Worm (Caenorhabditis elegans) whole organism, L2 larva: ENCODE results near the gene ZC317.7.

Source experiments
- C34F6.9 ChIP-seq: fragments of 150-350 bp; optimal IDR thresholded peaks from 2 replicates; lab custom pipeline; 2014; ENCODE audit warnings: missing biosample characterization, missing genetic modification characterization
- Y55F3AM.14 ChIP-seq: fragments of 200-800 bp; sonication (Bioruptor generic); optimal IDR thresholded peaks from 2 replicates; lab custom pipeline; 2018; ENCODE audit warnings: mild to moderate bottlenecking, missing genetic modification characterization, missing compliant biosample characterization
- ZK546.5 ChIP-seq: sonication (generic microtip); optimal IDR thresholded peaks from 2 replicates; lab custom pipeline; 2017; ENCODE audit warnings: missing biosample characterization, missing genetic modification characterization
- alr-1 ChIP-seq: fragments of 150-350 bp; optimal IDR thresholded peaks from 2 replicates; lab custom pipeline; 2014; ENCODE audit warnings: missing biosample characterization, missing genetic modification characterization
- aly-2 ChIP-seq: fragments of 150-350 bp; optimal IDR thresholded peaks from 2 replicates; lab custom pipeline; 2014; ENCODE audit warnings: missing biosample characterization, missing genetic modification characterization
- ama-1 ChIP-seq: fragments of 150-350 bp; optimal IDR thresholded peaks from 2 replicates; lab custom pipeline; 2018; ENCODE audit warnings: inconsistent platforms
- ceh-16 ChIP-seq: fragments of 150-350 bp; optimal IDR thresholded peaks from 2 replicates; lab custom pipeline; 2014; ENCODE audit warnings: missing biosample characterization, missing genetic modification characterization
- crh-2 ChIP-seq: sonication (generic microtip); optimal IDR thresholded peaks from 2 replicates; lab custom pipeline; 2017; ENCODE audit warnings: missing biosample characterization, missing genetic modification characterization
- egl-27 ChIP-seq: sonication (generic microtip); optimal IDR thresholded peaks from 3 replicates; lab custom pipeline; 2017; ENCODE audit warnings: missing biosample characterization, missing genetic modification reagents, missing genetic modification characterization
- elt-1 ChIP-seq: fragments of 150-350 bp; optimal IDR thresholded peaks from 2 replicates; lab custom pipeline; 2014; ENCODE audit warnings: missing biosample characterization, missing genetic modification characterization
- fos-1 ChIP-seq: fragments of 150-350 bp; optimal IDR thresholded peaks from 2 replicates; lab custom pipeline; 2014; ENCODE audit warnings: missing biosample characterization, missing genetic modification characterization
- gmeb-1 ChIP-seq: fragments of 150-350 bp; optimal IDR thresholded peaks from 2 replicates; lab custom pipeline; 2014; ENCODE audit warnings: missing biosample characterization, missing genetic modification characterization
- lin-11 ChIP-seq: fragments of 150-350 bp; sonication (generic microtip); optimal IDR thresholded peaks from 2 replicates; lab custom pipeline; 2014; ENCODE audit warnings: missing biosample characterization, missing genetic modification characterization, inconsistent platforms, mixed read lengths
- lin-13 ChIP-seq: fragments of 150-350 bp; optimal IDR thresholded peaks from 2 replicates; lab custom pipeline; 2014; ENCODE audit warnings: missing biosample characterization, missing genetic modification reagents, missing genetic modification characterization
- lin-39 ChIP-seq: fragments of 150-350 bp; optimal IDR thresholded peaks from 2 replicates; lab custom pipeline; 2014; ENCODE audit warnings: missing biosample characterization, missing genetic modification reagents, missing genetic modification characterization
- lsy-2 ChIP-seq, 2 experiments: fragments of 150-350 bp in 1 of 2; sonication (generic microtip) in 1 of 2; optimal IDR thresholded peaks; 2 replicates each; lab custom pipeline; 2014 to 2017; ENCODE audit warnings: missing biosample characterization in 2 of 2, missing genetic modification characterization in 2 of 2
- mab-5 ChIP-seq: fragments of 150-350 bp; optimal IDR thresholded peaks from 2 replicates; lab custom pipeline; 2014; ENCODE audit warnings: missing biosample characterization, missing genetic modification characterization
- nhr-10 ChIP-seq: sonication (generic microtip); optimal IDR thresholded peaks from 2 replicates; lab custom pipeline; 2017; ENCODE audit warnings: missing biosample characterization, missing genetic modification characterization
- nhr-129 ChIP-seq: fragments of 150-350 bp; optimal IDR thresholded peaks from 2 replicates; lab custom pipeline; 2014; ENCODE audit warnings: missing biosample characterization, missing genetic modification characterization
- nhr-21 ChIP-seq: fragments of 150-350 bp; optimal IDR thresholded peaks from 2 replicates; lab custom pipeline; 2014; ENCODE audit warnings: missing biosample characterization, missing genetic modification characterization
- nhr-23 ChIP-seq: fragments of 150-350 bp; optimal IDR thresholded peaks from 2 replicates; lab custom pipeline; 2014; ENCODE audit warnings: missing biosample characterization, missing genetic modification reagents, missing genetic modification characterization
- nhr-237 ChIP-seq: fragments of 150-350 bp; optimal IDR thresholded peaks from 2 replicates; lab custom pipeline; 2014; ENCODE audit warnings: missing biosample characterization, missing genetic modification characterization
- nhr-6 ChIP-seq: fragments of 150-350 bp; optimal IDR thresholded peaks from 2 replicates; lab custom pipeline; 2014; ENCODE audit warnings: missing biosample characterization, missing genetic modification characterization
- nhr-77 ChIP-seq: fragments of 150-350 bp; optimal IDR thresholded peaks from 2 replicates; lab custom pipeline; 2014; ENCODE audit warnings: missing biosample characterization, missing genetic modification characterization
- peb-1 ChIP-seq: fragments of 150-350 bp; optimal IDR thresholded peaks from 2 replicates; lab custom pipeline; 2014; ENCODE audit warnings: missing biosample characterization, missing genetic modification characterization
- skn-1 ChIP-seq: sonication (generic microtip); optimal IDR thresholded peaks from 2 replicates; lab custom pipeline; 2017; ENCODE audit warnings: missing biosample characterization, missing genetic modification characterization
- sma-3 ChIP-seq: sonication (generic microtip); optimal IDR thresholded peaks from 2 replicates; lab custom pipeline; 2016; ENCODE audit warnings: missing genetic modification reagents, missing genetic modification characterization, missing compliant biosample characterization
- sma-9 ChIP-seq, 2 experiments: fragments of 150-350 bp in 1 of 2; sonication (generic microtip) in 1 of 2; optimal IDR thresholded peaks; 2 replicates each; lab custom pipeline; 2014 to 2016; ENCODE audit warnings: missing genetic modification characterization in 2 of 2, mild to moderate bottlenecking in 1 of 2, missing biosample characterization in 1 of 2, missing compliant biosample characterization in 1 of 2, missing genetic modification reagents in 1 of 2, moderate library complexity in 1 of 2
- snpc-4 ChIP-seq: fragments of 150-350 bp; optimal IDR thresholded peaks from 2 replicates; lab custom pipeline; 2014; ENCODE audit warnings: missing biosample characterization, missing genetic modification characterization
- unc-55 ChIP-seq: fragments of 150-350 bp; sonication (generic microtip); optimal IDR thresholded peaks from 3 replicates; lab custom pipeline; 2014; ENCODE audit warnings: missing biosample characterization, missing genetic modification reagents, missing genetic modification characterization
- unc-62 ChIP-seq: fragments of 150-350 bp; optimal IDR thresholded peaks from 2 replicates; lab custom pipeline; 2014; ENCODE audit warnings: missing biosample characterization, missing genetic modification reagents, missing genetic modification characterization
- zag-1 ChIP-seq: fragments of 150-350 bp; optimal IDR thresholded peaks from 2 replicates; lab custom pipeline; 2014; ENCODE audit warnings: missing biosample characterization, missing genetic modification characterization
- ztf-1 ChIP-seq: fragments of 200-800 bp; sonication (Bioruptor generic); conservative IDR thresholded peaks from 2 replicates; pipeline ENCODE4 v1.3.6; 2022; ENCODE audit warnings: missing genetic modification characterization, missing compliant biosample characterization
- ztf-4 ChIP-seq: fragments of 150-350 bp; optimal IDR thresholded peaks from 2 replicates; lab custom pipeline; 2014; ENCODE audit warnings: missing biosample characterization, missing genetic modification characterization

Gene ZC317.7

DNA sequence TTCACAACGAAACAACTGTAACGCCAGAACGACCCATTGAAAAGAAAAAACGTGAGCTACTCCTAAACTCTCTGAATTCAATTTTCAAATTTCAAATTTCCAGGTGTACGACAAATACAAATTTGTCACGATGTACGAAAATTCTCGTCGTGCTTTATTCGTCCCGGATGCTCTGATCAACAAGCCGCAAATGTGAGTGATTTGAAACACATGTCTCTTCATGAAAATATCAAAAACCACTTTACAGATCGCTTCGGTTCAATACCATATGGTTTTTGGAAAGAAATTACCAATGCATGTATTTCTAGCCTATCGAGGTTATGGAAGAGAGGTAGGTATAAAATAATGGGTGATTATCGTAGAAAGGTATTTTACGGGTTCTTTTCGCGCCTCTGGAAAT, 23.8 kb downstream of the ZC317.7 start:
- TF ChIP-seq lin-39 = no peak

DNA sequence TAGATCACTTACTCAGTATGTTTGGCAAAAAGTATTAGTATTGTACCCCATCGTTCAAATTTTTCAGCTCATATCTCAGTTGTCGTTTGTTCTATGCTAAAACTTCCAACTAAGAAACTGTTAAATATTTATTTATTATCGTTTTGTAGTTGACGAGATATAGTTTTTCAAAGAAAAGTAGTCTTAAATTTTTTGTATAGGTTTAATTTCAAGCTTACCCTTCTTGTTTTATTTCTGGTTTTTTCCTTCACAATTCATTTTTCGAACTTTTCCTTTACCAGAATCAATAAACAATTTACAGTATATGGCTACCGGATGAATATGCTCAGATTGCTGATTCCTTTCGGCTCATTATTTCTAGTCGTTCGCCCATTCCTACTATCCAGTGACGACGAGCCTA, 25.0 kb downstream of the ZC317.7 start, which contains the start of gene F08F3.1:
TSS of gene F08F3.1 (plus strand) at position 301 of the 400 bp plus-strand sequence.
- no peak for TF ChIP-seq snpc-4
- TF ChIP-seq gmeb-1 (tag; lab: Kevin White, UChicago) = no peak
- TF ChIP-seq ZK546.5 (tag; lab: Kevin White, UChicago) = no peak
- no peak for TF ChIP-seq alr-1
- TF ChIP-seq sma-3 = no peak
- TF ChIP-seq mab-5 (tag; lab: Kevin White, UChicago) = no peak
- no peak for TF ChIP-seq nhr-10 (tag; lab: Kevin White, UChicago)
- TF ChIP-seq lin-13 = no peak
- TF ChIP-seq ceh-16 (tag; lab: Kevin White, UChicago) = no peak
- no peak for TF ChIP-seq unc-55
- no peak for TF ChIP-seq lin-39

DNA sequence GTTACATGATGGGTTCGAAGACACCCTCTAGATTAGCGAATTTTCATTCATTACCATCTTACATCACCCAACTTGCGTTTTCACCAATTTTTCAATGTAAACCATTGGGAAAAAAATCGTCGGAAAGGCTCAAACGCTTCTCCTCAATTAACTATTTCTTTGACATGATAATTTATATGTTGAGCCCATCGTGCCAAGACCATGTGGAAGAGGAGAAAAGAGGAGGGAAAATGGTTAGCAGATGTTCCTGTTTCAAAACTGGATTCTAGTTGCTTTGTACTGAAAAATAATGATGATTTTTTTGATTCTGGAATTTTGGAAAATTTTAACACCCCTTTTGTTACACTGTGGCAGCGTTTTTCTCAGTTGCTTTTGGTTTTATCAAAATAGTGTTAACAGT, 26.8 kb downstream of the ZC317.7 start:
- TF ChIP-seq ztf-1 (GFP tag; lab: Robert Waterston, UW) = no peak
- no peak for TF ChIP-seq nhr-6
- TF ChIP-seq ZK546.5 (tag; lab: Kevin White, UChicago) = no peak
- TF ChIP-seq unc-62 (GFP tag; lab: Kevin White, UChicago) = no peak
- no peak for TF ChIP-seq aly-2
- no peak for TF ChIP-seq alr-1
- no peak for TF ChIP-seq lin-11
- no peak for TF ChIP-seq sma-9 (GFP tag; optimal IDR thresholded peaks at IDR 0.05; lab: Kevin White, UChicago)
- no peak for TF ChIP-seq sma-9 (tag; optimal IDR thresholded peaks at IDR 0.05; lab: Kevin White, UChicago)
- TF ChIP-seq ama-1 = no peak
- no peak for TF ChIP-seq nhr-77 (tag; lab: Kevin White, UChicago)
- no peak for TF ChIP-seq crh-2 (tag; lab: Kevin White, UChicago)
- no peak for TF ChIP-seq nhr-23 (tag; lab: Kevin White, UChicago)
- no peak for TF ChIP-seq lin-13

ce11 chrV:5442366-5442765, 28.5 kb downstream of the ZC317.7 start:
- TF ChIP-seq mab-5 (tag; lab: Kevin White, UChicago) = peak; percentile 3
- no peak for TF ChIP-seq ztf-4 (tag; lab: Kevin White, UChicago)
- TF ChIP-seq zag-1 = peak; percentile 13
- TF ChIP-seq, all 48 proteins: peak for 2

DNA sequence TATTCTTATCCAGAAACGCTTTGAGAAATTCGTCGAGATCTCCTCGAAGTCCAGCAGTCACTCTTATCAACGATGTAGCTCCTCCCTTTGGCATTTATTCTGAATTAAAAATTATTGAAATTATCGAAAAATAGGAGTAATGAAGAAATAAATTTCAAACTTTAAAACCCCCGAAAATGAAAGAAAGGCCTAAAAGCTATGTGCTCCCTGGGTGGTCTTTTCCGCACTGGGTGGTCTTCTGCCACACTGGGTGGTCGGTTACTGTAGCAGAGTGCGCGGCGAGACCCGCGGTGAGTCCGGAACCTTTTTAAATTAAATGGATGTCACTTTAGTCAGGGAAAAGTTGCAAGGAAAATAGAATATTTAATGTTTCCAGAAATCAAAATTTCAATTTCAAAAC, 31.8 kb downstream of the ZC317.7 start, which contains the start of gene snpc-1.3:
TSS of gene snpc-1.3 (minus strand) at position 101 of the 400 bp plus-strand sequence.
- TF ChIP-seq ama-1 = no peak
- no peak for TF ChIP-seq unc-55
- TF ChIP-seq elt-1 (tag; lab: Kevin White, UChicago) = no peak

DNA sequence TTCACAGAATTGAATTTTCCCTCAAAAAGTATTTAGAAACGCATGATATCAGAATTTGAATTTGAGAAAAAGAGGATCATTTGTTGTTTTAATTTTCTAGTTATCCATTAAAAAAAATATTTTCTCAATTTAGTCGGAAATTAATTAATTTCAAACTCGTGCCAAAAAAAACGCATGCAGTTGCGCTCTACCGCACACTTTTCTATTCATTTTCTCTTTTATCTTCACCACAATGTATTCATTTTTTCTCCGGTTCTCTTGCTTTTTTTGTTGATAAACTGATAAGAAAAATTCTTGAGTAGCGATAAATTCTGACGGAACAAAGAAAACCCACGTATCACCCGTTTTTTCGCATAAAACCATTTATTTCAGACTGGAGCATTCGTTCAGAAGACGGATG, 37.8 kb downstream of the ZC317.7 start, which contains the start of gene acl-6:
TSS of gene acl-6 (plus strand) at position 367 of the 400 bp plus-strand sequence.
- TF ChIP-seq crh-2 (tag; lab: Kevin White, UChicago) (peak; percentile 75), peb-1 (no peak), nhr-21 (tag; lab: Kevin White, UChicago) (no peak), ceh-16 (tag; lab: Kevin White, UChicago) (no peak), lin-39 (no peak), gmeb-1 (tag; lab: Kevin White, UChicago) (peak; percentile 91), unc-55 (peak; percentile 66), ama-1 (no peak), lin-13 (peak; percentile 37), sma-3 (peak; percentile 54), sma-9 (GFP tag; optimal IDR thresholded peaks at IDR 0.05; lab: Kevin White, UChicago) (peak; percentile 80), sma-9 (tag; optimal IDR thresholded peaks at IDR 0.05; lab: Kevin White, UChicago) (no peak), nhr-129 (tag; lab: Kevin White, UChicago) (peak; percentile 25), Y55F3AM.14 (GFP tag; lab: Kevin White, UChicago) (no peak), lsy-2 (tag; optimal IDR thresholded peaks at IDR 0.05; lab: Kevin White, UChicago) (peak in 1 of 2 experiments; percentile 70), fos-1 (tag; lab: Kevin White, UChicago) (peak; percentile 94), skn-1 (tag; lab: Kevin White, UChicago) (peak; percentile 64), egl-27 (tag; lab: Kevin White, UChicago) (peak; percentile 37), nhr-237 (tag; lab: Kevin White, UChicago) (no peak), ztf-1 (GFP tag; lab: Robert Waterston, UW) (no peak), C34F6.9 (peak; percentile 75)
